Fruit fly (Drosophila melanogaster) whole organism, embryonic: Measurements from ENCODE around the gene SoxN.
A peak's percentile ranks its signal among the peaks of the same experiment; 100 is the strongest.

Experiments
- ATbp ChIP-seq: fragments of 200-800 bp; sonication (Bioruptor generic); optimal IDR thresholded peaks from 2 replicates; lab custom pipeline; 2017; ENCODE audit warnings: missing biosample characterization, mild to moderate bottlenecking, missing genetic modification characterization, missing genetic modification reagents
- Abd-B ChIP-seq: fragments of 200-800 bp; sonication (Bioruptor generic); optimal IDR thresholded peaks from 2 replicates; lab custom pipeline; 2018; ENCODE audit warnings: missing biosample characterization, mild to moderate bottlenecking, missing genetic modification characterization, moderate library complexity
- Bdp1 ChIP-seq: fragments of 200-800 bp; sonication (Bioruptor generic); optimal IDR thresholded peaks from 3 replicates; lab custom pipeline; 2016; ENCODE audit warnings: missing biosample characterization, missing genetic modification characterization
- CG1024 ChIP-seq: fragments of 200-800 bp; sonication (Bioruptor generic); IDR thresholded peaks from 2 replicates; pipeline ENCODE4 v1.3.6; 2022; ENCODE audit warnings: missing biosample characterization, missing genetic modification characterization
- CG10321 ChIP-seq: fragments of 200-800 bp; sonication (Bioruptor generic); IDR thresholded peaks from 2 replicates; pipeline ENCODE4 v1.3.6; 2022; ENCODE audit warnings: missing biosample characterization, missing genetic modification characterization
- CG11696 ChIP-seq: fragments of 200-800 bp; sonication (Bioruptor generic); IDR thresholded peaks from 2 replicates; pipeline ENCODE4 v1.3.6; 2022; ENCODE audit warnings: missing biosample characterization, missing genetic modification characterization
- CG12155 ChIP-seq: fragments of 200-800 bp; sonication (Bioruptor generic); optimal IDR thresholded peaks from 3 replicates; lab custom pipeline; 2016; ENCODE audit warnings: missing biosample characterization, missing genetic modification characterization
- CG12299 ChIP-seq: fragments of 200-800 bp; sonication (Bioruptor generic); optimal IDR thresholded peaks from 2 replicates; lab custom pipeline; 2018; ENCODE audit warnings: missing biosample characterization, mild to moderate bottlenecking, missing genetic modification characterization
- CG13894 ChIP-seq: fragments of 200-800 bp; sonication (Bioruptor generic); optimal IDR thresholded peaks from 3 replicates; lab custom pipeline; 2018; ENCODE audit warnings: missing biosample characterization, mild to moderate bottlenecking, missing genetic modification characterization, moderate library complexity
- CG14050 ChIP-seq: fragments of 200-800 bp; sonication (Bioruptor generic); IDR thresholded peaks from 3 replicates; pipeline ENCODE4 v1.3.6; 2022; ENCODE audit warnings: missing biosample characterization, missing genetic modification characterization
- CG15479 ChIP-seq: fragments of 200-800 bp; sonication (Bioruptor generic); optimal IDR thresholded peaks from 3 replicates; lab custom pipeline; 2019; ENCODE audit warnings: missing biosample characterization, mild to moderate bottlenecking, missing genetic modification characterization, moderate library complexity
- CG15601 ChIP-seq: fragments of 200-800 bp; sonication (Bioruptor generic); optimal IDR thresholded peaks from 3 replicates; lab custom pipeline; 2019; ENCODE audit warnings: missing biosample characterization, mild to moderate bottlenecking, missing genetic modification characterization, moderate library complexity
- CG15696 ChIP-seq: fragments of 200-800 bp; sonication (Bioruptor generic); optimal IDR thresholded peaks from 2 replicates; lab custom pipeline; 2019; ENCODE audit warnings: missing biosample characterization, mild to moderate bottlenecking, missing genetic modification characterization, moderate library complexity
- CG17328 ChIP-seq: fragments of 200-800 bp; sonication (Bioruptor generic); IDR thresholded peaks from 2 replicates; pipeline ENCODE4 v1.3.6; 2022; ENCODE audit warnings: missing biosample characterization, missing genetic modification characterization
- CG1832 ChIP-seq: fragments of 200-800 bp; sonication (Bioruptor generic); optimal IDR thresholded peaks from 2 replicates; lab custom pipeline; 2017; ENCODE audit warnings: missing biosample characterization, mild to moderate bottlenecking, missing genetic modification characterization, inconsistent platforms
- CG2120 ChIP-seq: fragments of 200-800 bp; sonication (Bioruptor generic); optimal IDR thresholded peaks from 3 replicates; lab custom pipeline; 2016; ENCODE audit warnings: missing biosample characterization, missing genetic modification characterization
- CG2129 ChIP-seq: fragments of 200-800 bp; sonication (Bioruptor generic); IDR thresholded peaks from 2 replicates; pipeline ENCODE4 v1.3.6; 2022; ENCODE audit warnings: missing biosample characterization, missing genetic modification characterization; ENCODE audit not compliant: partially characterized antibody
- CG2199 ChIP-seq: fragments of 200-800 bp; sonication (Bioruptor generic); IDR thresholded peaks from 3 replicates; pipeline ENCODE4 v1.3.6; 2022; ENCODE audit warnings: missing biosample characterization, missing genetic modification characterization
- CG31441 ChIP-seq: fragments of 200-800 bp; sonication (Bioruptor generic); IDR thresholded peaks from 2 replicates; pipeline ENCODE4 v1.3.6; 2022; ENCODE audit warnings: missing biosample characterization, missing genetic modification characterization
- CG32772 ChIP-seq: fragments of 200-800 bp; sonication (Bioruptor generic); IDR thresholded peaks from 2 replicates; pipeline ENCODE4 v1.3.6; 2022; ENCODE audit warnings: missing biosample characterization, missing genetic modification characterization
- CG6813 ChIP-seq: fragments of 200-800 bp; sonication (Bioruptor generic); optimal IDR thresholded peaks from 2 replicates; lab custom pipeline; 2017; ENCODE audit warnings: missing biosample characterization, missing genetic modification characterization, mild to moderate bottlenecking, moderate library complexity, missing genetic modification reagents
- CG7928 ChIP-seq: fragments of 200-800 bp; sonication (Bioruptor generic); optimal IDR thresholded peaks from 2 replicates; lab custom pipeline; 2017; ENCODE audit warnings: missing biosample characterization, mild to moderate bottlenecking, missing genetic modification characterization
- CkIIα-i1 ChIP-seq: fragments of 200-800 bp; sonication (Bioruptor generic); IDR thresholded peaks from 2 replicates; pipeline ENCODE4 v1.3.6; 2022; ENCODE audit warnings: missing biosample characterization, missing genetic modification characterization
- CoRest ChIP-seq: fragments of 200-800 bp; sonication (Bioruptor generic); optimal IDR thresholded peaks from 3 replicates; lab custom pipeline; 2018; ENCODE audit warnings: missing biosample characterization, mild to moderate bottlenecking, missing genetic modification characterization, moderate library complexity
- MBD-R2 ChIP-seq: fragments of 200-800 bp; sonication (Bioruptor generic); IDR thresholded peaks from 2 replicates; pipeline ENCODE4 v1.3.6; 2022; ENCODE audit warnings: missing biosample characterization, missing genetic modification characterization
- Poxn ChIP-seq: fragments of 200-800 bp; sonication (Bioruptor generic); IDR thresholded peaks from 2 replicates; pipeline ENCODE4 v1.3.6; 2022; ENCODE audit warnings: missing biosample characterization, missing genetic modification characterization
- bigmax ChIP-seq: fragments of 200-800 bp; sonication (Bioruptor generic); optimal IDR thresholded peaks from 2 replicates; lab custom pipeline; 2018; ENCODE audit warnings: missing biosample characterization, mild to moderate bottlenecking, missing genetic modification characterization
- chinmo ChIP-seq: fragments of 200-800 bp; sonication (Bioruptor generic); IDR thresholded peaks from 4 replicates; pipeline ENCODE4 v1.3.6; 2022; ENCODE audit warnings: missing biosample characterization, missing genetic modification characterization; ENCODE audit not compliant: partially characterized antibody
- crol ChIP-seq: fragments of 200-800 bp; sonication (Bioruptor generic); IDR thresholded peaks from 2 replicates; pipeline ENCODE4 v1.3.6; 2022; ENCODE audit warnings: missing biosample characterization, missing genetic modification characterization
- disco-r ChIP-seq: fragments of 200-800 bp; sonication (Bioruptor generic); optimal IDR thresholded peaks from 2 replicates; lab custom pipeline; 2016; ENCODE audit warnings: missing biosample characterization, missing genetic modification characterization
- dysf ChIP-seq: fragments of 200-800 bp; sonication (Bioruptor generic); IDR thresholded peaks from 3 replicates; pipeline ENCODE4 v1.3.6; 2022; ENCODE audit warnings: missing biosample characterization, missing genetic modification characterization
- exex ChIP-seq: fragments of 200-800 bp; sonication (Bioruptor generic); optimal IDR thresholded peaks from 4 replicates; lab custom pipeline; 2018; ENCODE audit warnings: missing biosample characterization, mild to moderate bottlenecking, missing genetic modification characterization, moderate library complexity
- gcm ChIP-seq: fragments of 200-800 bp; sonication (Bioruptor generic); optimal IDR thresholded peaks from 2 replicates; lab custom pipeline; 2019; ENCODE audit warnings: missing biosample characterization, mild to moderate bottlenecking, missing genetic modification characterization, moderate library complexity
- gsb-n ChIP-seq: fragments of 200-800 bp; sonication (Bioruptor generic); optimal IDR thresholded peaks from 3 replicates; lab custom pipeline; 2018; ENCODE audit warnings: missing biosample characterization, mild to moderate bottlenecking, missing genetic modification characterization
- h ChIP-seq: fragments of >200 bp; optimal IDR thresholded peaks from 2 replicates; lab custom pipeline; 2017
- ham ChIP-seq: fragments of 200-800 bp; sonication (Bioruptor generic); IDR thresholded peaks from 2 replicates; pipeline ENCODE4 v1.3.6; 2022; ENCODE audit warnings: missing biosample characterization, missing genetic modification characterization
- kah ChIP-seq: fragments of 200-800 bp; sonication (Bioruptor generic); optimal IDR thresholded peaks from 2 replicates; lab custom pipeline; 2018; ENCODE audit warnings: missing biosample characterization, mild to moderate bottlenecking, missing genetic modification characterization
- ken ChIP-seq: fragments of 200-800 bp; sonication (Bioruptor generic); IDR thresholded peaks from 3 replicates; pipeline ENCODE4 v1.3.6; 2022; ENCODE audit warnings: missing biosample characterization, missing genetic modification characterization
- klu ChIP-seq: fragments of 200-800 bp; sonication (Bioruptor generic); IDR thresholded peaks from 2 replicates; pipeline ENCODE4 v1.3.6; 2022; ENCODE audit warnings: missing biosample characterization, missing genetic modification characterization
- luna ChIP-seq: fragments of 200-800 bp; sonication (Bioruptor generic); optimal IDR thresholded peaks from 2 replicates; lab custom pipeline; 2016; ENCODE audit warnings: missing biosample characterization, missing genetic modification characterization
- mld ChIP-seq: fragments of 200-800 bp; sonication (Bioruptor generic); IDR thresholded peaks from 3 replicates; pipeline ENCODE4 v1.3.6; 2022; ENCODE audit warnings: missing biosample characterization, missing genetic modification characterization; ENCODE audit not compliant: partially characterized antibody
- nerfin-1 ChIP-seq: fragments of 200-800 bp; sonication (Bioruptor generic); optimal IDR thresholded peaks from 3 replicates; lab custom pipeline; 2019; ENCODE audit warnings: missing biosample characterization, mild to moderate bottlenecking, missing genetic modification characterization, moderate library complexity
- pita ChIP-seq: fragments of 200-800 bp; sonication (Bioruptor generic); optimal IDR thresholded peaks from 2 replicates; lab custom pipeline; 2017; ENCODE audit warnings: missing biosample characterization, mild to moderate bottlenecking, missing genetic modification characterization
- sens-2 ChIP-seq: fragments of 200-800 bp; sonication (Bioruptor generic); IDR thresholded peaks from 2 replicates; pipeline ENCODE4 v1.3.6; 2022; ENCODE audit warnings: missing biosample characterization, missing genetic modification characterization
- seq ChIP-seq: fragments of 200-800 bp; sonication (Bioruptor generic); IDR thresholded peaks from 2 replicates; pipeline ENCODE4 v1.3.6; 2022; ENCODE audit warnings: missing biosample characterization, missing genetic modification characterization
- slbo ChIP-seq: fragments of 200-800 bp; sonication (Bioruptor generic); IDR thresholded peaks from 2 replicates; pipeline ENCODE4 v1.3.6; 2022; ENCODE audit warnings: missing biosample characterization, missing genetic modification characterization
- so ChIP-seq: fragments of 200-800 bp; sonication (Bioruptor generic); IDR thresholded peaks from 3 replicates; pipeline ENCODE4 v1.3.6; 2022; ENCODE audit warnings: missing biosample characterization, missing genetic modification characterization
- tin ChIP-seq: fragments of 200-800 bp; sonication (Bioruptor generic); optimal IDR thresholded peaks from 3 replicates; lab custom pipeline; 2016; ENCODE audit warnings: missing biosample characterization, missing genetic modification characterization
- zen ChIP-seq: fragments of 200-800 bp; sonication (Bioruptor generic); optimal IDR thresholded peaks from 3 replicates; lab custom pipeline; 2018; ENCODE audit warnings: missing biosample characterization, mild to moderate bottlenecking, missing genetic modification characterization, moderate library complexity
- zen2 ChIP-seq: fragments of 200-800 bp; sonication (Bioruptor generic); IDR thresholded peaks from 3 replicates; pipeline ENCODE4 v1.3.6; 2022; ENCODE audit warnings: missing biosample characterization, missing genetic modification characterization; ENCODE audit not compliant: partially characterized antibody
- zf30C ChIP-seq: fragments of 200-800 bp; sonication (Bioruptor generic); optimal IDR thresholded peaks from 3 replicates; lab custom pipeline; 2018; ENCODE audit warnings: missing biosample characterization, mild to moderate bottlenecking, missing genetic modification characterization

The SoxN gene

DNA sequence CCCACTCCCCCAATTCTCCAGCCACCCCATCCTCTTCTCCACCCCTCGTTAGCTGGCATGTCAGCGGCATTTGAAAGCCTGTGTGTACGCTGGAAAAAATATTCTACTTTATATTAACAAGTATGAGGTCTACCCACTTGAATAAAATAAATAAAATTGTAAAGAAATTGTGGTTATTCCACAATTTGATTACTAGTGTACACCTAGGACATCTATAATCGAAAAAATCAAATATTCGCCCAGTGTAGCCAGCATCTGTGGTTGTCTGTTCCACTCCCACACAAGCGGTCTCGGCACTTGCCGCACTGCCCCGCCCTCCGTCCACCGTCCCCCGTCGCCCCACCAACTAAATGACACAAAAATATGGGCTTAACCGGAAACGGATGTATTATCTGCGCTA is 35.3 kb downstream of the SoxN start (continued):
- TF ChIP-seq kah (peak; percentile 12), ATbp (GFP tag; lab: Kevin White, UChicago) (peak; percentile 72), gsb-n (tag; lab: Kevin White, UChicago) (peak; percentile 64), crol (GFP tag; lab: Robert Waterston, UW) (peak; percentile 73), CG7928 (no peak), ham (no peak), zen2 (GFP tag; lab: Robert Waterston, UW) (no peak), nerfin-1 (peak; percentile 70), CoRest (tag; lab: Kevin White, UChicago) (peak; percentile 61), CG1832 (no peak), zen (peak; percentile 28), mld (GFP tag; lab: Robert Waterston, UW) (no peak), Poxn (GFP tag; lab: Robert Waterston, UW) (no peak), exex (peak; percentile 1), CG11696 (0 out of 2 replicates have a peak, but pooled peaks have one; percentile 22), chinmo (GFP tag; lab: Robert Waterston, UW) (no peak), luna (GFP tag; lab: Kevin White, UChicago) (no peak), CG14050 (0 out of 3 replicates have a peak, but pooled peaks have one; percentile 25), disco-r (GFP tag; lab: Kevin White, UChicago) (no peak), sens-2 (GFP tag; lab: Robert Waterston, UW) (peak; percentile 47; the same call in 1 of the 2 replicates), h (lab: Kevin White, UChicago) (no peak), CG15601 (tag; lab: Kevin White, UChicago) (peak; percentile 59), ken (GFP tag; lab: Robert Waterston, UW) (peak; percentile 29; the same call in 1 of the 3 replicates), CG32772 (GFP tag; lab: Robert Waterston, UW) (peak; percentile 78), CG2199 (0 out of 3 replicates have a peak, but pooled peaks have one; percentile 48), CG12155 (GFP tag; lab: Kevin White, UChicago) (peak; percentile 47), seq (no peak), CG31441 (GFP tag; lab: Robert Waterston, UW) (peak; percentile 78), Abd-B (GFP tag; lab: Kevin White, UChicago) (peak; percentile 56), Bdp1 (GFP tag; lab: Kevin White, UChicago) (no peak), CkIIα-i1 (GFP tag; lab: Robert Waterston, UW) (no peak), CG10321 (GFP tag; lab: Robert Waterston, UW) (no peak), gcm (GFP tag; lab: Kevin White, UChicago) (peak; percentile 69), tin (GFP tag; lab: Kevin White, UChicago) (peak; percentile 78), CG13894 (no peak), dysf (peak; percentile 84), CG2120 (GFP tag; lab: Kevin White, UChicago) (peak; percentile 13), klu (GFP tag; lab: Robert Waterston, UW) (0 out of 2 replicates have a peak, but pooled peaks have one; percentile 22), CG2129 (no peak), CG12299 (tag; lab: Kevin White, UChicago) (peak; percentile 29), CG1024 (peak; percentile 60), CG15696 (peak; percentile 56), bigmax (no peak), so (GFP tag; lab: Robert Waterston, UW) (peak; percentile 63; the same call in 1 of the 3 replicates), CG15479 (GFP tag; lab: Kevin White, UChicago) (no peak), zf30C (GFP tag; lab: Kevin White, UChicago) (no peak), CG6813 (GFP tag; lab: Kevin White, UChicago) (peak; percentile 54), CG17328 (peak; percentile 73), pita (no peak), MBD-R2 (GFP tag; lab: Robert Waterston, UW) (peak; percentile 35; the same call in 1 of the 2 replicates), slbo (GFP tag; lab: Robert Waterston, UW) (peak; percentile 57)
